Worm (Caenorhabditis elegans): Measurements from ENCODE around the gene dpf-6.

DNA sequence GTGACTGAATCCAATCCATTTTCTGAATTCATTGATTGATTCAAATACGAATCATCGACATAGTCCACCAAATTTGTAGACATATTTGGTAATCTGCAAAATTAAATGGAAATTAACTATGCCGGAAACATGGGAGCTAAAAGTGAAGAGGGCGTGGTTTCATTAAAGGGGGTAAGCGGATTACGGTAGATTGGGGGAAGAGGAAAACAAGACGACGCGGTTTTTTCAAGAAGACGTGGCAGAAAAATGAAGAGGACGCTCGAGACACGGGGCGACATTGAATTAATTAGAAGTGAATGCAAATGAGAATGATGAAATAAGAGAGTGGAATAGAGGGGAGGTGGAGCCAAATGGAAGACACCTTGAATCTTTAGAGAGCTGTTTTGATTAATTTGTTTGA is 41.7 kb upstream of the dpf-6 start, which contains the start of gene npr-17:
- TF ChIP-seq R02D3.7 (tag; optimal IDR thresholded peaks at IDR 0.05) (no peak), jun-1 (tag; optimal IDR thresholded peaks at IDR 0.05) (no peak), snpc-4 (tag; optimal IDR thresholded peaks at IDR 0.05) (no peak), ama-1 (optimal IDR thresholded peaks at IDR 0.05) (no peak), nhr-237 (tag; optimal IDR thresholded peaks at IDR 0.05) (no peak), elt-3 (tag; optimal IDR thresholded peaks at IDR 0.05) (no peak), lin-15B (tag; optimal IDR thresholded peaks at IDR 0.05) (no peak), nhr-77 (tag; optimal IDR thresholded peaks at IDR 0.05) (no peak), pha-4 (tag; optimal IDR thresholded peaks at IDR 0.05) (no peak), unc-39 (tag; optimal IDR thresholded peaks at IDR 0.05) (no peak), skn-1 (tag; optimal IDR thresholded peaks at IDR 0.05) (no peak)
